Fruit fly (Drosophila melanogaster): ENCODE measurements around the gene CG46394.

Gene CG46394

dm6 chr3L:11627819-11628483, 27.8 kb downstream of the CG46394 start, which contains the start of gene Apt1 (continued):
- TF ChIP-seq Gug (GFP tag; IDR thresholded peaks at IDR 0.05) (peak; percentile 35; the same call in 1 of the 4 replicates), rib (GFP tag; IDR thresholded peaks at IDR 0.05) (no peak), MESR4 (GFP tag; optimal IDR thresholded peaks at IDR 0.05) (peak; percentile 76), zen2 (GFP tag; IDR thresholded peaks at IDR 0.05; ENCODE audit: partially characterized antibody) (peak; percentile 93), Pdp1 (GFP tag; optimal IDR thresholded peaks at IDR 0.05) (peak in 1 of 2 experiments; percentile 65), hb (GFP tag; IDR thresholded peaks at IDR 0.05; ENCODE audit: partially characterized antibody) (peak; percentile 93), CG42726 (GFP tag; IDR thresholded peaks at IDR 0.05; ENCODE audit: partially characterized antibody) (peak; percentile 97; the same call in 1 of the 2 replicates), nmo (GFP tag; optimal IDR thresholded peaks at IDR 0.05) (peak; percentile 18), CG15514 (GFP tag; optimal IDR thresholded peaks at IDR 0.05) (peak; percentile 65), mld (GFP tag; IDR thresholded peaks at IDR 0.05; ENCODE audit: partially characterized antibody) (peak; percentile 90), Dp (GFP tag; optimal IDR thresholded peaks at IDR 0.05) (peak; percentile 69), CG8765 (GFP tag; IDR thresholded peaks at IDR 0.05) (no peak), CG1603 (tag; optimal IDR thresholded peaks at IDR 0.05) (peak; percentile 43)

dm6 chr3L:11630684-11631083, 30.5 kb downstream of the CG46394 start:
- TF ChIP-seq CG13287 (GFP tag; IDR thresholded peaks at IDR 0.05; ENCODE audit: partially characterized antibody) (peak; percentile 56; the same call in 1 of the 2 replicates), CG1603 (tag; optimal IDR thresholded peaks at IDR 0.05) (peak; percentile 5), Myb (GFP tag; optimal IDR thresholded peaks at IDR 0.05) (peak; percentile 96), E2f2 (GFP tag; IDR thresholded peaks at IDR 0.05) (peak; percentile 93), Pdp1 (GFP tag; optimal IDR thresholded peaks at IDR 0.05) (peak in 1 of 2 experiments; percentile 64), Dll (GFP tag; IDR thresholded peaks at IDR 0.05; ENCODE audit: partially characterized antibody) (peak; percentile 32; the same call in 1 of the 4 replicates), CG8089 (GFP tag; optimal IDR thresholded peaks at IDR 0.05) (no peak), CG9797 (GFP tag; optimal IDR thresholded peaks at IDR 0.05) (peak; percentile 23), CG10267 (tag; optimal IDR thresholded peaks at IDR 0.05) (peak; percentile 93), BEAF-32 (GFP tag; optimal IDR thresholded peaks at IDR 0.05) (peak; percentile 36), Elba2 (GFP tag; optimal IDR thresholded peaks at IDR 0.05) (no peak), eve (GFP tag; optimal IDR thresholded peaks at IDR 0.05) (peak in 1 of 2 experiments; percentile 50), Ssrp (tag; optimal IDR thresholded peaks at IDR 0.05) (no peak), Dp (GFP tag; optimal IDR thresholded peaks at IDR 0.05) (peak; percentile 93), her (GFP tag; optimal IDR thresholded peaks at IDR 0.05) (peak; percentile 16), Hr51 (GFP tag; optimal IDR thresholded peaks at IDR 0.05) (no peak), CG15514 (GFP tag; optimal IDR thresholded peaks at IDR 0.05) (peak; percentile 57), Fer3 (tag; optimal IDR thresholded peaks at IDR 0.05) (no peak), CG2116 (GFP tag; optimal IDR thresholded peaks at IDR 0.05) (peak; percentile 48), Sry-δ (GFP tag; optimal IDR thresholded peaks at IDR 0.05) (peak; percentile 46), MBD-R2 (GFP tag; IDR thresholded peaks at IDR 0.05) (0 out of 2 replicates have a peak, but pooled peaks have one; percentile 10), Ets97D (GFP tag; optimal IDR thresholded peaks at IDR 0.05) (peak; percentile 33), Xbp1 (GFP tag; optimal IDR thresholded peaks at IDR 0.05) (no peak), Dref (GFP tag; IDR thresholded peaks at IDR 0.05) (peak; percentile 68), Med (GFP tag) (peak; percentile 23), Doc3 (GFP tag; IDR thresholded peaks at IDR 0.05; ENCODE audit: partially characterized antibody) (0 out of 3 replicates have a peak, but pooled peaks have one; percentile 36), Hand (GFP tag; optimal IDR thresholded peaks at IDR 0.05) (no peak), pzg (GFP tag; optimal IDR thresholded peaks at IDR 0.05) (peak; percentile 61), CG8765 (GFP tag; IDR thresholded peaks at IDR 0.05) (no peak), sens (GFP tag) (peak; percentile 32), stwl (tag; optimal IDR thresholded peaks at IDR 0.05) (peak; percentile 81), CG34224 (GFP tag; IDR thresholded peaks at IDR 0.05; ENCODE audit: partially characterized antibody) (peak; percentile 21; the same call in 2 of the 3 replicates), gfzf (GFP tag; optimal IDR thresholded peaks at IDR 0.05) (peak; percentile 60), gcm2 (GFP tag; optimal IDR thresholded peaks at IDR 0.05) (no peak), vvl (GFP tag; IDR thresholded peaks at IDR 0.05) (peak; percentile 91)

Measured in whole organism, embryonic.